Worm (Caenorhabditis elegans) whole organism, L3 larva: ENCODE results near the gene F09C12.2.

ENCODE experiments used
- ZK546.5 ChIP-seq: sonication (generic microtip); optimal IDR thresholded peaks from 2 replicates; lab custom pipeline; 2017; ENCODE audit warnings: missing biosample characterization, missing genetic modification characterization
- ama-1 ChIP-seq: fragments of 150-350 bp; optimal IDR thresholded peaks from 2 replicates; lab custom pipeline; 2018
- daf-12 ChIP-seq: fragments of 150-350 bp; optimal IDR thresholded peaks from 2 replicates; lab custom pipeline; 2014; ENCODE audit warnings: missing biosample characterization, missing genetic modification reagents, missing genetic modification characterization
- egl-27 ChIP-seq: sonication (generic microtip); optimal IDR thresholded peaks from 4 replicates; lab custom pipeline; 2017; ENCODE audit warnings: missing biosample characterization, missing genetic modification reagents, missing genetic modification characterization
- fkh-10 ChIP-seq: sonication (generic microtip); optimal IDR thresholded peaks from 2 replicates; lab custom pipeline; 2017; ENCODE audit warnings: missing biosample characterization, missing genetic modification reagents, missing genetic modification characterization
- mdl-1 ChIP-seq: fragments of 150-350 bp; optimal IDR thresholded peaks from 2 replicates; lab custom pipeline; 2014; ENCODE audit warnings: missing biosample characterization, missing genetic modification characterization
- nhr-11 ChIP-seq: fragments of 150-350 bp; optimal IDR thresholded peaks from 2 replicates; lab custom pipeline; 2014; ENCODE audit warnings: missing biosample characterization, missing genetic modification characterization
- nhr-25 ChIP-seq: sonication (generic microtip); optimal IDR thresholded peaks from 2 replicates; lab custom pipeline; 2017; ENCODE audit warnings: missing biosample characterization, missing genetic modification characterization
- skn-1 ChIP-seq: fragments of 150-350 bp; optimal IDR thresholded peaks from 2 replicates; lab custom pipeline; 2014; ENCODE audit warnings: missing biosample characterization, missing genetic modification characterization
- unc-39 ChIP-seq: sonication (generic microtip); optimal IDR thresholded peaks from 4 replicates; lab custom pipeline; 2017; ENCODE audit warnings: missing biosample characterization, missing genetic modification characterization
- ztf-11 ChIP-seq: fragments of 150-350 bp; optimal IDR thresholded peaks from 2 replicates; lab custom pipeline; 2014; ENCODE audit warnings: missing biosample characterization, missing genetic modification characterization
- ztf-4 ChIP-seq: fragments of 150-350 bp; optimal IDR thresholded peaks from 2 replicates; lab custom pipeline; 2014; ENCODE audit warnings: missing biosample characterization, missing genetic modification characterization

- no peak for TF ChIP-seq ama-1 (lab: Kevin White, UChicago)
- no peak for TF ChIP-seq nhr-25
- no peak for TF ChIP-seq fkh-10 (GFP tag; lab: Kevin White, UChicago)
- no peak for TF ChIP-seq mdl-1 (tag; lab: Kevin White, UChicago)
- TF ChIP-seq ztf-4 (tag; lab: Kevin White, UChicago) = no peak
- no peak for TF ChIP-seq daf-12 (tag; lab: Kevin White, UChicago)
- TF ChIP-seq egl-27 (tag; lab: Kevin White, UChicago) = no peak
- no peak for TF ChIP-seq nhr-11 (tag; lab: Kevin White, UChicago)
- no peak for TF ChIP-seq skn-1 (tag; lab: Kevin White, UChicago)
- TF ChIP-seq ZK546.5 (tag; lab: Kevin White, UChicago) = no peak
- no peak for TF ChIP-seq unc-39 (tag; lab: Kevin White, UChicago)
- TF ChIP-seq ztf-11 (tag; lab: Kevin White, UChicago) = no peak
These were observed 23.7 kb upstream of the F09C12.2 start for ce11 chrII:5086143-5086542.
